Fruit fly (Drosophila melanogaster) whole organism, prepupa: ENCODE data around the gene raptor.

ENCODE experiments used
- Hr38 ChIP-seq: sonication (Bioruptor generic); optimal IDR thresholded peaks from 2 replicates; lab custom pipeline; 2016; ENCODE audit warnings: missing biosample characterization, missing genetic modification characterization
- dsx ChIP-seq: fragments of 200-800 bp; optimal IDR thresholded peaks from 3 replicates; lab custom pipeline; 2019; ENCODE audit warnings: missing biosample characterization, mild to moderate bottlenecking, missing genetic modification characterization, moderate library complexity; ENCODE audit not compliant: poor library complexity, severe bottlenecking
- ss ChIP-seq, 2 experiments: fragments of 200-800 bp; sonication (Bioruptor generic); optimal IDR thresholded peaks; 2 replicates in 1 of 2; 3 replicates in 1 of 2; lab custom pipeline; 2017 to 2018; ENCODE audit warnings: mild to moderate bottlenecking in 2 of 2, missing biosample characterization in 2 of 2, missing genetic modification characterization in 2 of 2, moderate library complexity in 1 of 2

DNA sequence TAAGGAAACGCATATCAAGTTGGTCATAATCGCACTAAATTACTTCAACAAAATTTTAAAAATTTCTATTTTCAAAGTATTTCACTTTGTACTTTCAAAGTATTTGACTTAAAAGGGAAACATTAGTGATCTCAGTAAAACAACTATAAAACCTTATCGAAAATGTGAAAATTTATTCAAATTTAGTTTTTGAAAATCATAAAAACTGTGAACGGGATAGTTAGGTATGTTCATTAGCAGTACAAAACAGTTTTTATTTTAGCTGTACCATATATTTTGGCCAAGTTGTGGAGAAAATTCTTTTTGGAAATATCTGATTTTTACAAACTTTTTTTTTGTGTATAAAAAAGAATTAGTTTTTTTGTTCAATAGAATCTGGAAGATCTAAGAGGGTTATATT lies 23.7 kb downstream of the raptor start, which contains the start of gene CG43115:
- TF ChIP-seq Hr38 (no peak), dsx (GFP tag; lab: Kevin White, UChicago) (no peak), ss (GFP tag; optimal IDR thresholded peaks at IDR 0.05; lab: Kevin White, UChicago) (no peak)
